Worm (Caenorhabditis elegans): ENCODE data around the gene cyp-25A1.

- TF ChIP-seq B0310.2 (tag; optimal IDR thresholded peaks at IDR 0.05) (no peak), hmbx-1 (tag; optimal IDR thresholded peaks at IDR 0.05) (no peak), flt-1 (GFP tag; IDR thresholded peaks at IDR 0.05) (no peak), ama-1 (optimal IDR thresholded peaks at IDR 0.05) (no peak), tbx-37 (GFP tag; conservative IDR thresholded peaks at IDR 0.05) (no peak), scrt-1 (GFP tag; IDR thresholded peaks at IDR 0.05) (no peak; the same call in 1 of the 2 replicates), ets-7 (tag; optimal IDR thresholded peaks at IDR 0.05) (no peak), hnd-1 (tag; optimal IDR thresholded peaks at IDR 0.05) (no peak), tbx-11 (GFP tag; IDR thresholded peaks at IDR 0.05) (no peak), tra-4 (tag; optimal IDR thresholded peaks at IDR 0.05) (no peak), pes-1 (GFP tag; IDR thresholded peaks at IDR 0.05) (no peak), ceh-13 (GFP tag; optimal IDR thresholded peaks at IDR 0.05) (no peak)
Measured at ce11 chrIII:3873424-3873823, 41.0 kb downstream of the cyp-25A1 start.

All from whole organism, early embryonic.